Worm (Caenorhabditis elegans) whole organism, late embryonic: ENCODE measurements around the gene lgc-47.

ENCODE experiments used
- C08G9.2 ChIP-seq: sonication (generic microtip); optimal IDR thresholded peaks from 2 replicates; lab custom pipeline; 2016; ENCODE audit warnings: mild to moderate bottlenecking, missing genetic modification characterization, moderate library complexity, missing compliant biosample characterization
- F13H6.1 ChIP-seq: sonication (generic microtip); optimal IDR thresholded peaks from 2 replicates; lab custom pipeline; 2016; ENCODE audit warnings: missing genetic modification characterization, missing compliant biosample characterization
- K09A11.1 ChIP-seq: sonication (generic microtip); optimal IDR thresholded peaks from 2 replicates; lab custom pipeline; 2017; ENCODE audit warnings: antibody characterized with exemption, mild to moderate bottlenecking, missing genetic modification characterization, missing compliant biosample characterization; ENCODE audit not compliant: insufficient read depth
- T23F11.4 ChIP-seq: fragments of 200-800 bp; sonication (Bioruptor generic); optimal IDR thresholded peaks from 2 replicates; lab custom pipeline; 2018; ENCODE audit warnings: mild to moderate bottlenecking, missing genetic modification characterization, missing compliant biosample characterization
- Y22D7AL.16 ChIP-seq: sonication (generic microtip); optimal IDR thresholded peaks from 2 replicates; lab custom pipeline; 2016; ENCODE audit warnings: missing genetic modification characterization, missing compliant biosample characterization
- ahr-1 ChIP-seq: sonication (generic microtip); optimal IDR thresholded peaks from 2 replicates; lab custom pipeline; 2016; ENCODE audit warnings: missing genetic modification characterization, missing compliant biosample characterization
- ama-1 ChIP-seq: fragments of 150-350 bp; optimal IDR thresholded peaks from 2 replicates; lab custom pipeline; 2014
- ceh-18 ChIP-seq: sonication (generic microtip); optimal IDR thresholded peaks from 2 replicates; lab custom pipeline; 2016; ENCODE audit warnings: missing genetic modification characterization, missing compliant biosample characterization
- ceh-19 ChIP-seq: fragments of 200-800 bp; sonication (Bioruptor generic); optimal IDR thresholded peaks from 2 replicates; lab custom pipeline; 2018; ENCODE audit warnings: mild to moderate bottlenecking, missing genetic modification characterization, missing compliant biosample characterization
- ceh-24 ChIP-seq: sonication (generic microtip); optimal IDR thresholded peaks from 2 replicates; lab custom pipeline; 2016; ENCODE audit warnings: mild to moderate bottlenecking, missing genetic modification characterization, missing compliant biosample characterization
- ceh-30 ChIP-seq: fragments of 150-350 bp; optimal IDR thresholded peaks from 2 replicates; lab custom pipeline; 2014; ENCODE audit warnings: missing biosample characterization, missing genetic modification characterization
- ceh-31 ChIP-seq: sonication (generic microtip); optimal IDR thresholded peaks from 2 replicates; lab custom pipeline; 2016; ENCODE audit warnings: missing genetic modification characterization, missing compliant biosample characterization
- ceh-6 ChIP-seq: fragments of 200-800 bp; sonication (Bioruptor generic); optimal IDR thresholded peaks from 2 replicates; lab custom pipeline; 2018; ENCODE audit warnings: mild to moderate bottlenecking, missing genetic modification characterization, missing compliant biosample characterization
- ceh-9 ChIP-seq: sonication (generic microtip); optimal IDR thresholded peaks from 2 replicates; lab custom pipeline; 2016; ENCODE audit warnings: mild to moderate bottlenecking, missing genetic modification characterization, inconsistent platforms, missing compliant biosample characterization
- elt-2 ChIP-seq: sonication (generic microtip); optimal IDR thresholded peaks from 2 replicates; lab custom pipeline; 2016; ENCODE audit warnings: missing genetic modification reagents, missing genetic modification characterization, missing compliant biosample characterization
- elt-4 ChIP-seq: sonication (generic microtip); optimal IDR thresholded peaks from 2 replicates; lab custom pipeline; 2016; ENCODE audit warnings: missing genetic modification characterization, missing compliant biosample characterization
- ets-4 ChIP-seq: sonication (generic microtip); optimal IDR thresholded peaks from 2 replicates; lab custom pipeline; 2016; ENCODE audit warnings: missing genetic modification characterization, missing compliant biosample characterization
- eyg-1 ChIP-seq: sonication (generic microtip); optimal IDR thresholded peaks from 2 replicates; lab custom pipeline; 2016; ENCODE audit warnings: missing genotype, missing genetic modification characterization, missing compliant biosample characterization
- fkh-6 ChIP-seq: sonication (generic microtip); optimal IDR thresholded peaks from 2 replicates; lab custom pipeline; 2016; ENCODE audit warnings: missing genetic modification characterization, missing compliant biosample characterization
- hlh-13 ChIP-seq: fragments of 200-800 bp; sonication (Bioruptor generic); optimal IDR thresholded peaks from 2 replicates; lab custom pipeline; 2018; ENCODE audit warnings: mild to moderate bottlenecking, missing genetic modification characterization, missing compliant biosample characterization
- hlh-30 ChIP-seq: sonication (generic microtip); optimal IDR thresholded peaks from 2 replicates; lab custom pipeline; 2017; ENCODE audit warnings: antibody characterized with exemption, missing genetic modification characterization, missing compliant biosample characterization; ENCODE audit not compliant: insufficient read depth
- madf-2 ChIP-seq: sonication (generic microtip); optimal IDR thresholded peaks from 2 replicates; lab custom pipeline; 2017; ENCODE audit warnings: missing genetic modification characterization, missing compliant biosample characterization
- mec-3 ChIP-seq: sonication (generic microtip); optimal IDR thresholded peaks from 2 replicates; lab custom pipeline; 2016; ENCODE audit warnings: borderline replicate concordance, missing genetic modification characterization, missing compliant biosample characterization
- nfya-1 ChIP-seq: sonication (generic microtip); optimal IDR thresholded peaks from 2 replicates; lab custom pipeline; 2017; ENCODE audit warnings: missing genetic modification characterization, mild to moderate bottlenecking, missing compliant biosample characterization, antibody characterized with exemption, moderate library complexity
- nhr-11 ChIP-seq: fragments of 150-350 bp; optimal IDR thresholded peaks from 2 replicates; lab custom pipeline; 2014; ENCODE audit warnings: missing biosample characterization, missing genetic modification characterization
- nhr-232 ChIP-seq: sonication (generic microtip); optimal IDR thresholded peaks from 2 replicates; lab custom pipeline; 2016; ENCODE audit warnings: missing genetic modification characterization, missing compliant biosample characterization
- npax-4 ChIP-seq: sonication (generic microtip); optimal IDR thresholded peaks from 2 replicates; lab custom pipeline; 2016; ENCODE audit warnings: missing genetic modification characterization, missing compliant biosample characterization
- odd-2 ChIP-seq: sonication (generic microtip); optimal IDR thresholded peaks from 2 replicates; lab custom pipeline; 2017; ENCODE audit warnings: antibody characterized with exemption, mild to moderate bottlenecking, missing genetic modification characterization, missing compliant biosample characterization
- pag-3 ChIP-seq: sonication (generic microtip); optimal IDR thresholded peaks from 2 replicates; lab custom pipeline; 2016; ENCODE audit warnings: missing compliant biosample characterization, missing genetic modification characterization, borderline replicate concordance
- pax-1 ChIP-seq: fragments of 150-350 bp; optimal IDR thresholded peaks from 2 replicates; lab custom pipeline; 2014; ENCODE audit warnings: missing biosample characterization, missing genetic modification characterization
- pha-4 ChIP-seq: fragments of 150-350 bp; optimal IDR thresholded peaks from 2 replicates; lab custom pipeline; 2018; ENCODE audit warnings: missing biosample characterization, missing genetic modification reagents, missing genetic modification characterization
- pqm-1 ChIP-seq: sonication (generic microtip); optimal IDR thresholded peaks from 2 replicates; lab custom pipeline; 2016; ENCODE audit warnings: missing genetic modification characterization, missing compliant biosample characterization
- pros-1 ChIP-seq: fragments of 150-350 bp; optimal IDR thresholded peaks from 2 replicates; lab custom pipeline; 2014; ENCODE audit warnings: missing biosample characterization, missing genetic modification reagents, missing genetic modification characterization
- tbx-2 ChIP-seq: sonication (generic microtip); optimal IDR thresholded peaks from 2 replicates; lab custom pipeline; 2016; ENCODE audit warnings: missing genetic modification characterization, missing compliant biosample characterization
- unc-3 ChIP-seq, 2 experiments: fragments of 200-800 bp in 1 of 2; sonication (Bioruptor generic) in 1 of 2; sonication (generic microtip) in 1 of 2; conservative IDR thresholded peaks in 1 of 2; optimal IDR thresholded peaks in 1 of 2; 2 replicates each; pipeline versions ENCODE4 v1.3.6 to Lab custom; 2016 to 2022; ENCODE audit warnings: missing compliant biosample characterization in 2 of 2, missing genetic modification characterization in 2 of 2, missing genetic modification reagents in 1 of 2
- unc-42 ChIP-seq: sonication (generic microtip); optimal IDR thresholded peaks from 2 replicates; lab custom pipeline; 2016; ENCODE audit warnings: missing genotype, missing genetic modification characterization, missing compliant biosample characterization
- unc-55 ChIP-seq: sonication (generic microtip); optimal IDR thresholded peaks from 2 replicates; lab custom pipeline; 2017; ENCODE audit warnings: missing biosample characterization, missing genetic modification reagents, missing genetic modification characterization
- zip-5 ChIP-seq: sonication (generic microtip); optimal IDR thresholded peaks from 2 replicates; lab custom pipeline; 2016; ENCODE audit warnings: missing genetic modification characterization, missing compliant biosample characterization
- ztf-16 ChIP-seq: sonication (generic microtip); optimal IDR thresholded peaks from 2 replicates; lab custom pipeline; 2017; ENCODE audit warnings: missing genetic modification characterization, missing compliant biosample characterization

The lgc-47 gene

ce11 chrX:9807377-9808048 lies at the start of gene lgc-47:
TSS of gene lgc-47 (minus strand) at chrX:9807662.
- TF ChIP-seq unc-42 (tag; lab: Kevin White, UChicago) (peak; percentile 31), C08G9.2 (no peak)

ce11 chrX:9856618-9857017 lies 49.2 kb upstream of the lgc-47 start, which contains the start of gene R07B1.11:
TSS of gene R07B1.11 (plus strand) at chrX:9856918.
- TF ChIP-seq F13H6.1 (tag; lab: Kevin White, UChicago), result no peak
- TF ChIP-seq fkh-6 (tag; lab: Kevin White, UChicago), result no peak
- TF ChIP-seq npax-4 (tag; lab: Kevin White, UChicago), result no peak
- TF ChIP-seq ahr-1 (tag; lab: Kevin White, UChicago), result no peak
- no peak for TF ChIP-seq nhr-232
- no peak for TF ChIP-seq ceh-6 (GFP tag; lab: Kevin White, UChicago)
- TF ChIP-seq odd-2 (tag; lab: Kevin White, UChicago), result no peak
- no peak for TF ChIP-seq ceh-30
- TF ChIP-seq unc-3 (GFP tag; conservative IDR thresholded peaks at IDR 0.05; lab: Robert Waterston, UW), result no peak
- TF ChIP-seq unc-3 (tag; optimal IDR thresholded peaks at IDR 0.05; lab: Kevin White, UChicago), result no peak
- TF ChIP-seq pax-1 (tag; lab: Kevin White, UChicago), result no peak
- TF ChIP-seq ceh-24, result no peak

- TF ChIP-seq ama-1, result no peak
- no peak for TF ChIP-seq ceh-18 (tag; lab: Kevin White, UChicago)
- no peak for TF ChIP-seq eyg-1 (tag; lab: Kevin White, UChicago)
- no peak for TF ChIP-seq nhr-11 (tag; lab: Kevin White, UChicago)
- TF ChIP-seq pha-4, result no peak
- no peak for TF ChIP-seq ceh-9 (tag; lab: Kevin White, UChicago)
- TF ChIP-seq ztf-16 (tag; lab: Kevin White, UChicago), result no peak
- TF ChIP-seq unc-3 (GFP tag; conservative IDR thresholded peaks at IDR 0.05; lab: Robert Waterston, UW), result no peak
- no peak for TF ChIP-seq unc-3 (tag; optimal IDR thresholded peaks at IDR 0.05; lab: Kevin White, UChicago)
- TF ChIP-seq ceh-31 (tag; lab: Kevin White, UChicago), result no peak
- TF ChIP-seq pqm-1 (tag; lab: Kevin White, UChicago), result no peak
- TF ChIP-seq nhr-232, result no peak
- TF ChIP-seq odd-2 (tag; lab: Kevin White, UChicago), result no peak
- TF ChIP-seq hlh-13 (GFP tag; lab: Kevin White, UChicago), result no peak
- no peak for TF ChIP-seq npax-4 (tag; lab: Kevin White, UChicago)
- TF ChIP-seq elt-4 (tag; lab: Kevin White, UChicago), result no peak
- no peak for TF ChIP-seq tbx-2 (tag; lab: Kevin White, UChicago)
- no peak for TF ChIP-seq elt-2
- no peak for TF ChIP-seq pag-3
- TF ChIP-seq C08G9.2, result no peak
Observed at ce11 chrX:9851745-9852330, 44.4 kb upstream of the lgc-47 start, which contains the start of gene lec-7. TSS of gene lec-7 (plus strand) at chrX:9852041.

- no peak for TF ChIP-seq unc-55 (GFP tag; lab: Kevin White, UChicago)
- no peak for TF ChIP-seq nfya-1 (tag; lab: Kevin White, UChicago)
- no peak for TF ChIP-seq madf-2 (tag; lab: Kevin White, UChicago)
- no peak for TF ChIP-seq Y22D7AL.16
- TF ChIP-seq tbx-2 (tag; lab: Kevin White, UChicago), result no peak
- TF ChIP-seq ceh-19 (GFP tag; lab: Kevin White, UChicago), result no peak
- TF ChIP-seq ceh-31 (tag; lab: Kevin White, UChicago), result no peak
- TF ChIP-seq ets-4 (tag; lab: Kevin White, UChicago), result no peak
- TF ChIP-seq mec-3 (tag; lab: Kevin White, UChicago), result no peak
- no peak for TF ChIP-seq F13H6.1 (tag; lab: Kevin White, UChicago)
- TF ChIP-seq hlh-30 (tag; lab: Kevin White, UChicago), result no peak
- no peak for TF ChIP-seq K09A11.1 (tag; lab: Kevin White, UChicago)
- no peak for TF ChIP-seq fkh-6 (tag; lab: Kevin White, UChicago)
- TF ChIP-seq zip-5 (tag; lab: Kevin White, UChicago), result no peak
- TF ChIP-seq C08G9.2, result no peak
- no peak for TF ChIP-seq T23F11.4 (GFP tag; lab: Kevin White, UChicago)
- no peak for TF ChIP-seq pros-1 (tag; lab: Kevin White, UChicago)
Observed at ce11 chrX:9850258-9850657, 42.8 kb upstream of the lgc-47 start, which contains the start of gene lec-8. TSS of gene lec-8 (plus strand) at chrX:9850571.
